Fruit fly (Drosophila melanogaster) whole organism, adult: ENCODE results near the gene CG8460.

ENCODE experiments used
- CG11617 ChIP-seq: fragments of 200-800 bp; sonication (Bioruptor generic); optimal IDR thresholded peaks from 2 replicates; lab custom pipeline; 2017; ENCODE audit warnings: mild to moderate bottlenecking, missing biosample characterization, missing genetic modification reagents, missing genetic modification characterization
- CG14711 ChIP-seq: fragments of 200-800 bp; sonication (Bioruptor generic); optimal IDR thresholded peaks from 2 replicates; lab custom pipeline; 2018; ENCODE audit warnings: missing biosample characterization, mild to moderate bottlenecking, missing genetic modification characterization, moderate library complexity
- CG1620 ChIP-seq: fragments of 200-800 bp; sonication (Bioruptor generic); optimal IDR thresholded peaks from 2 replicates; lab custom pipeline; 2016; ENCODE audit warnings: missing biosample characterization, missing genetic modification characterization
- CG33017 ChIP-seq: fragments of 200-800 bp; sonication (Bioruptor generic); optimal IDR thresholded peaks from 2 replicates; lab custom pipeline; 2018; ENCODE audit warnings: missing biosample characterization, mild to moderate bottlenecking, missing genetic modification characterization, moderate library complexity
- CG5204 ChIP-seq: fragments of 200-800 bp; sonication (Bioruptor generic); optimal IDR thresholded peaks from 2 replicates; lab custom pipeline; 2016; ENCODE audit warnings: missing biosample characterization, missing genetic modification characterization
- CG7045 ChIP-seq: fragments of 200-800 bp; sonication (Bioruptor generic); optimal IDR thresholded peaks from 2 replicates; lab custom pipeline; 2017; ENCODE audit warnings: missing biosample characterization, mild to moderate bottlenecking, missing genetic modification characterization
- CG7101 ChIP-seq: fragments of 200-800 bp; sonication (Bioruptor generic); optimal IDR thresholded peaks from 2 replicates; lab custom pipeline; 2018; ENCODE audit warnings: missing biosample characterization, mild to moderate bottlenecking, missing genetic modification characterization, moderate library complexity
- Clk ChIP-seq: fragments of 200-800 bp; sonication (Bioruptor generic); optimal IDR thresholded peaks from 2 replicates; lab custom pipeline; 2017; ENCODE audit warnings: missing biosample characterization, missing genetic modification characterization
- Crg-1 ChIP-seq: fragments of 200-800 bp; sonication (Bioruptor generic); optimal IDR thresholded peaks from 2 replicates; lab custom pipeline; 2016; ENCODE audit warnings: missing biosample characterization, missing genetic modification characterization
- Hr96 ChIP-seq: fragments of 200-800 bp; sonication (Bioruptor generic); optimal IDR thresholded peaks from 2 replicates; lab custom pipeline; 2016; ENCODE audit warnings: missing biosample characterization, missing genetic modification characterization
- Mnt ChIP-seq: fragments of 200-800 bp; sonication (Bioruptor generic); optimal IDR thresholded peaks from 2 replicates; lab custom pipeline; 2016; ENCODE audit warnings: missing biosample characterization, mild to moderate bottlenecking, missing genetic modification characterization
- bab1 ChIP-seq: fragments of 200-800 bp; sonication (Bioruptor generic); optimal IDR thresholded peaks from 3 replicates; lab custom pipeline; 2019; ENCODE audit warnings: missing biosample characterization, mild to moderate bottlenecking, missing genetic modification characterization, moderate library complexity
- cic ChIP-seq: fragments of 200-800 bp; sonication (Bioruptor generic); optimal IDR thresholded peaks from 2 replicates; lab custom pipeline; 2017; ENCODE audit warnings: missing biosample characterization, mild to moderate bottlenecking, missing genetic modification characterization, moderate library complexity
- cnc ChIP-seq, 2 experiments: fragments of >200 bp; optimal IDR thresholded peaks; 2 replicates each; lab custom pipeline; 2017
- kay ChIP-seq: fragments of 200-800 bp; sonication (Bioruptor generic); peaks from one replicate; lab custom pipeline; 2016; ENCODE audit warnings: missing biosample characterization, missing genetic modification characterization, borderline replicate concordance
- ovo ChIP-seq: fragments of 200-800 bp; sonication (Bioruptor generic); optimal IDR thresholded peaks from 2 replicates; lab custom pipeline; 2016; ENCODE audit warnings: missing biosample characterization, missing genetic modification characterization
- pad ChIP-seq: fragments of 200-800 bp; sonication (Bioruptor generic); optimal IDR thresholded peaks from 3 replicates; lab custom pipeline; 2017; ENCODE audit warnings: missing biosample characterization, missing genetic modification characterization, mild to moderate bottlenecking, moderate library complexity, missing genetic modification reagents
- tj ChIP-seq: fragments of 200-800 bp; sonication (Bioruptor generic); optimal IDR thresholded peaks from 3 replicates; lab custom pipeline; 2017; ENCODE audit warnings: missing biosample characterization, mild to moderate bottlenecking, missing genetic modification characterization, moderate library complexity
- toe ChIP-seq: fragments of 200-800 bp; sonication (Bioruptor generic); optimal IDR thresholded peaks from 2 replicates; lab custom pipeline; 2016; ENCODE audit warnings: missing biosample characterization, missing genetic modification characterization

CG8460 gene

dm6 chr2L:8241700-8242099 is 44.7 kb downstream of the CG8460 start, which contains the start of gene Spn28F:
Gene Spn28F (minus strand): TSS chr2L:8241800.
- TF ChIP-seq Hr96 (GFP tag; lab: Kevin White, UChicago) (no peak), pad (no peak), ovo (no peak), bab1 (GFP tag; lab: Kevin White, UChicago) (no peak), toe (no peak), cic (GFP tag; lab: Kevin White, UChicago) (no peak), Crg-1 (GFP tag; lab: Kevin White, UChicago) (no peak), tj (no peak), CG7045 (GFP tag; lab: Kevin White, UChicago) (no peak), Mnt (no peak), Clk (GFP tag; lab: Kevin White, UChicago) (no peak), CG14711 (tag; lab: Kevin White, UChicago) (no peak), CG33017 (tag; lab: Kevin White, UChicago) (no peak), kay (GFP tag; lab: Kevin White, UChicago) (no peak), CG7101 (tag; lab: Kevin White, UChicago) (no peak), CG1620 (no peak)

- no peak for TF ChIP-seq cic (GFP tag; lab: Kevin White, UChicago)
- no peak for TF ChIP-seq CG1620
- no peak for TF ChIP-seq CG5204 (GFP tag; lab: Kevin White, UChicago)
- TF ChIP-seq CG14711 (tag; lab: Kevin White, UChicago), result no peak
- no peak for TF ChIP-seq pad
- TF ChIP-seq kay (GFP tag; lab: Kevin White, UChicago), result no peak
- no peak for TF ChIP-seq Clk (GFP tag; lab: Kevin White, UChicago)
- TF ChIP-seq cnc (optimal IDR thresholded peaks at IDR 0.05; lab: Kevin White, UChicago), result no peak
- no peak for TF ChIP-seq Crg-1 (GFP tag; lab: Kevin White, UChicago)
- no peak for TF ChIP-seq tj
- TF ChIP-seq CG11617, result no peak
- TF ChIP-seq CG7045 (GFP tag; lab: Kevin White, UChicago), result no peak
- TF ChIP-seq Mnt, result no peak
Measured at dm6 chr2L:8242186-8242585, 45.2 kb downstream of the CG8460 start, which contains the start of gene CG14277. Gene CG14277 (plus strand): TSS chr2L:8242486.

- no peak for TF ChIP-seq tj
- TF ChIP-seq CG5204 (GFP tag; lab: Kevin White, UChicago), result no peak
- no peak for TF ChIP-seq pad
- no peak for TF ChIP-seq Hr96 (GFP tag; lab: Kevin White, UChicago)
- no peak for TF ChIP-seq Mnt
- TF ChIP-seq CG7101 (tag; lab: Kevin White, UChicago), result no peak
- TF ChIP-seq CG1620, result no peak
- no peak for TF ChIP-seq kay (GFP tag; lab: Kevin White, UChicago)
- TF ChIP-seq ovo, result no peak
- TF ChIP-seq cic (GFP tag; lab: Kevin White, UChicago), result no peak
Measured at dm6 chr2L:8243903-8244302, 46.9 kb downstream of the CG8460 start, which contains the start of gene CG43057. Gene CG43057 (minus strand): TSS chr2L:8244003.
